Fruit fly (Drosophila melanogaster) whole organism, embryonic: Measurements from ENCODE around the gene CG32633.

Experiments
- B-H1 ChIP-seq: fragments of 200-800 bp; sonication (Bioruptor generic); IDR thresholded peaks from 3 replicates; pipeline ENCODE4 v1.3.6; 2022; ENCODE audit warnings: missing biosample characterization, missing genetic modification characterization
- B-H2 ChIP-seq: fragments of 200-800 bp; sonication (Bioruptor generic); optimal IDR thresholded peaks from 2 replicates; lab custom pipeline; 2018; ENCODE audit warnings: missing biosample characterization, mild to moderate bottlenecking, missing genetic modification characterization
- C15 ChIP-seq: fragments of 200-800 bp; sonication (Bioruptor generic); IDR thresholded peaks from 3 replicates; pipeline ENCODE4 v1.3.6; 2022; ENCODE audit warnings: missing biosample characterization, missing genetic modification characterization
- CG10431 ChIP-seq: fragments of 200-800 bp; sonication (Bioruptor generic); optimal IDR thresholded peaks from 3 replicates; lab custom pipeline; 2018; ENCODE audit warnings: missing biosample characterization, mild to moderate bottlenecking, missing genetic modification characterization
- CG12769 ChIP-seq: fragments of 200-800 bp; sonication (Bioruptor generic); optimal IDR thresholded peaks from 2 replicates; lab custom pipeline; 2019; ENCODE audit warnings: missing biosample characterization, mild to moderate bottlenecking, missing genetic modification characterization, moderate library complexity
- CG15479 ChIP-seq: fragments of 200-800 bp; sonication (Bioruptor generic); optimal IDR thresholded peaks from 3 replicates; lab custom pipeline; 2019; ENCODE audit warnings: missing biosample characterization, mild to moderate bottlenecking, missing genetic modification characterization, moderate library complexity
- CG17186 ChIP-seq: fragments of 200-800 bp; sonication (Bioruptor generic); optimal IDR thresholded peaks from 3 replicates; lab custom pipeline; 2017; ENCODE audit warnings: missing biosample characterization, missing genetic modification reagents, missing genetic modification characterization
- CG17385 ChIP-seq: fragments of 200-800 bp; sonication (Bioruptor generic); optimal IDR thresholded peaks from 3 replicates; lab custom pipeline; 2018; ENCODE audit warnings: missing biosample characterization, mild to moderate bottlenecking, missing genetic modification characterization
- CG18011 ChIP-seq: fragments of 200-800 bp; sonication (Bioruptor generic); optimal IDR thresholded peaks from 2 replicates; lab custom pipeline; 2017; ENCODE audit warnings: missing biosample characterization, missing genetic modification characterization, mild to moderate bottlenecking, moderate library complexity, missing genotype
- CG18262 ChIP-seq: fragments of 200-800 bp; optimal IDR thresholded peaks from 3 replicates; lab custom pipeline; 2019; ENCODE audit warnings: missing biosample characterization, mild to moderate bottlenecking, missing genetic modification characterization, moderate library complexity
- CG1832 ChIP-seq: fragments of 200-800 bp; sonication (Bioruptor generic); optimal IDR thresholded peaks from 2 replicates; lab custom pipeline; 2017; ENCODE audit warnings: missing biosample characterization, mild to moderate bottlenecking, missing genetic modification characterization, inconsistent platforms
- CG18619 ChIP-seq: fragments of 200-800 bp; sonication (Bioruptor generic); optimal IDR thresholded peaks from 3 replicates; lab custom pipeline; 2017; ENCODE audit warnings: missing biosample characterization, mild to moderate bottlenecking, missing genetic modification characterization
- CG32532 ChIP-seq: fragments of 200-800 bp; sonication (Bioruptor generic); IDR thresholded peaks from 2 replicates; pipeline ENCODE4 v1.3.6; 2022; ENCODE audit warnings: missing biosample characterization, missing genetic modification characterization
- CG33213 ChIP-seq: fragments of 200-800 bp; sonication (Bioruptor generic); optimal IDR thresholded peaks from 3 replicates; lab custom pipeline; 2016; ENCODE audit warnings: missing biosample characterization, missing genetic modification characterization
- CG34224 ChIP-seq: fragments of 200-800 bp; sonication (Bioruptor generic); IDR thresholded peaks from 3 replicates; pipeline ENCODE4 v1.3.6; 2022; ENCODE audit warnings: missing biosample characterization, missing genetic modification characterization; ENCODE audit not compliant: partially characterized antibody
- CG3847 ChIP-seq: fragments of 200-800 bp; sonication (Bioruptor generic); IDR thresholded peaks from 2 replicates; pipeline ENCODE4 v1.3.6; 2022; ENCODE audit warnings: missing biosample characterization, missing genetic modification characterization
- CG5180 ChIP-seq: fragments of 200-800 bp; sonication (Bioruptor generic); optimal IDR thresholded peaks from 3 replicates; lab custom pipeline; 2017; ENCODE audit warnings: missing biosample characterization, missing genetic modification characterization, mild to moderate bottlenecking, moderate library complexity, missing genetic modification reagents
- CG7556 ChIP-seq: fragments of 200-800 bp; sonication (Bioruptor generic); optimal IDR thresholded peaks from 2 replicates; lab custom pipeline; 2017; ENCODE audit warnings: missing biosample characterization, mild to moderate bottlenecking, missing genetic modification characterization
- CG8089 ChIP-seq: fragments of 200-800 bp; sonication (Bioruptor generic); optimal IDR thresholded peaks from 3 replicates; lab custom pipeline; 2016; ENCODE audit warnings: missing biosample characterization, missing genetic modification characterization
- CHES-1-like ChIP-seq: fragments of 200-800 bp; sonication (Bioruptor generic); optimal IDR thresholded peaks from 2 replicates; lab custom pipeline; 2016; ENCODE audit warnings: missing biosample characterization, missing genetic modification characterization
- Chrac-16 ChIP-seq: fragments of 200-800 bp; sonication (Bioruptor generic); optimal IDR thresholded peaks from 3 replicates; lab custom pipeline; 2016; ENCODE audit warnings: missing biosample characterization, missing genetic modification characterization
- CkIIα-i1 ChIP-seq: fragments of 200-800 bp; sonication (Bioruptor generic); IDR thresholded peaks from 2 replicates; pipeline ENCODE4 v1.3.6; 2022; ENCODE audit warnings: missing biosample characterization, missing genetic modification characterization
- Doc2 ChIP-seq: fragments of 200-800 bp; sonication (Bioruptor generic); IDR thresholded peaks from 2 replicates; pipeline ENCODE4 v1.3.6; 2022; ENCODE audit warnings: missing biosample characterization, missing genetic modification characterization
- HmgZ ChIP-seq: fragments of 200-800 bp; sonication (Bioruptor generic); optimal IDR thresholded peaks from 2 replicates; lab custom pipeline; 2018; ENCODE audit warnings: missing biosample characterization, mild to moderate bottlenecking, missing genetic modification characterization
- Hr3 ChIP-seq: fragments of 200-800 bp; sonication (Bioruptor generic); optimal IDR thresholded peaks from 3 replicates; lab custom pipeline; 2016; ENCODE audit warnings: missing biosample characterization, missing genetic modification characterization
- Max ChIP-seq: fragments of 200-800 bp; sonication (Bioruptor generic); optimal IDR thresholded peaks from 2 replicates; lab custom pipeline; 2016; ENCODE audit warnings: missing biosample characterization, mild to moderate bottlenecking, missing genetic modification characterization
- Oli ChIP-seq: fragments of 200-800 bp; sonication (Bioruptor generic); optimal IDR thresholded peaks from 2 replicates; lab custom pipeline; 2018; ENCODE audit warnings: missing biosample characterization, mild to moderate bottlenecking, missing genetic modification characterization, moderate library complexity
- Side ChIP-seq: fragments of 200-800 bp; sonication (Bioruptor generic); optimal IDR thresholded peaks from 2 replicates; lab custom pipeline; 2016; ENCODE audit warnings: missing biosample characterization, missing genetic modification characterization
- Six4 ChIP-seq: fragments of 200-800 bp; sonication (Bioruptor generic); optimal IDR thresholded peaks from 2 replicates; lab custom pipeline; 2016; ENCODE audit warnings: missing biosample characterization, missing genetic modification characterization
- Sox100B ChIP-seq: fragments of 200-800 bp; sonication (Bioruptor generic); optimal IDR thresholded peaks from 3 replicates; lab custom pipeline; 2018; ENCODE audit warnings: missing biosample characterization, mild to moderate bottlenecking, missing genetic modification characterization
- ash1 ChIP-seq: fragments of 200-800 bp; sonication (Bioruptor generic); optimal IDR thresholded peaks from 2 replicates; lab custom pipeline; 2018; ENCODE audit warnings: missing biosample characterization, mild to moderate bottlenecking, missing genetic modification characterization
- cg ChIP-seq: fragments of 200-800 bp; sonication (Bioruptor generic); optimal IDR thresholded peaks from 3 replicates; lab custom pipeline; 2019; ENCODE audit warnings: missing biosample characterization, mild to moderate bottlenecking, missing genetic modification characterization, moderate library complexity
- chm ChIP-seq: fragments of 200-800 bp; sonication (Bioruptor generic); IDR thresholded peaks from 2 replicates; pipeline ENCODE4 v1.3.6; 2022; ENCODE audit warnings: missing biosample characterization, missing genetic modification characterization
- corto ChIP-seq: fragments of 200-800 bp; sonication (Bioruptor generic); optimal IDR thresholded peaks from 2 replicates; lab custom pipeline; 2016; ENCODE audit warnings: missing biosample characterization, mild to moderate bottlenecking, missing genetic modification characterization, moderate library complexity
- crol ChIP-seq: fragments of 200-800 bp; sonication (Bioruptor generic); IDR thresholded peaks from 2 replicates; pipeline ENCODE4 v1.3.6; 2022; ENCODE audit warnings: missing biosample characterization, missing genetic modification characterization
- dimm ChIP-seq: fragments of 200-800 bp; sonication (Bioruptor generic); IDR thresholded peaks from 2 replicates; pipeline ENCODE4 v1.3.6; 2022; ENCODE audit warnings: missing biosample characterization, missing genetic modification characterization
- fd3F ChIP-seq: fragments of 200-800 bp; sonication (Bioruptor generic); optimal IDR thresholded peaks from 2 replicates; lab custom pipeline; 2018; ENCODE audit warnings: missing biosample characterization, mild to moderate bottlenecking, missing genetic modification characterization, moderate library complexity
- gsb-n ChIP-seq: fragments of 200-800 bp; sonication (Bioruptor generic); optimal IDR thresholded peaks from 3 replicates; lab custom pipeline; 2018; ENCODE audit warnings: missing biosample characterization, mild to moderate bottlenecking, missing genetic modification characterization
- hkb ChIP-seq, 2 experiments: fragments of 200-800 bp in 1 of 2; fragments of >200 bp in 1 of 2; sonication (Bioruptor generic) in 1 of 2; IDR thresholded peaks in 1 of 2; optimal IDR thresholded peaks in 1 of 2; 2 replicates each; pipeline versions ENCODE4 v1.3.6 to Lab custom; 2017 to 2022; ENCODE audit warnings: missing biosample characterization in 1 of 2, missing genetic modification characterization in 1 of 2
- kni ChIP-seq: fragments of 200-800 bp; sonication (Bioruptor generic); optimal IDR thresholded peaks from 3 replicates; lab custom pipeline; 2017; ENCODE audit warnings: mild to moderate bottlenecking, missing biosample characterization, missing genetic modification reagents, missing genetic modification characterization
- pros ChIP-seq: fragments of 200-800 bp; sonication (Bioruptor generic); optimal IDR thresholded peaks from 3 replicates; lab custom pipeline; 2019; ENCODE audit warnings: missing biosample characterization, mild to moderate bottlenecking, missing genetic modification characterization, moderate library complexity
- rib ChIP-seq: fragments of 200-800 bp; sonication (Bioruptor generic); IDR thresholded peaks from 2 replicates; pipeline ENCODE4 v1.3.6; 2022; ENCODE audit warnings: missing biosample characterization, missing genetic modification characterization
- schlank ChIP-seq: fragments of 200-800 bp; sonication (Bioruptor generic); optimal IDR thresholded peaks from 2 replicates; lab custom pipeline; 2018; ENCODE audit warnings: missing biosample characterization, mild to moderate bottlenecking, missing genetic modification characterization
- ssp ChIP-seq: fragments of 200-800 bp; sonication (Bioruptor generic); IDR thresholded peaks from 2 replicates; pipeline ENCODE4 v1.3.6; 2022; ENCODE audit warnings: missing biosample characterization, missing genetic modification characterization
- stc ChIP-seq: fragments of 200-800 bp; sonication (Bioruptor generic); IDR thresholded peaks from 2 replicates; pipeline ENCODE4 v1.3.6; 2022; ENCODE audit warnings: missing biosample characterization, missing genetic modification characterization
- sug ChIP-seq: fragments of 200-800 bp; optimal IDR thresholded peaks from 2 replicates; lab custom pipeline; 2019; ENCODE audit warnings: missing biosample characterization, mild to moderate bottlenecking, missing genetic modification characterization, moderate library complexity
- tll ChIP-seq, 2 experiments: fragments of 200-800 bp in 1 of 2; fragments of >200 bp in 1 of 2; sonication (Bioruptor generic) in 1 of 2; optimal IDR thresholded peaks; 2 replicates each; lab custom pipeline; 2017 to 2019; ENCODE audit warnings: missing biosample characterization in 2 of 2, missing genetic modification characterization in 2 of 2, mild to moderate bottlenecking in 1 of 2, moderate library complexity in 1 of 2
- twi ChIP-seq: fragments of 200-800 bp; optimal IDR thresholded peaks from 2 replicates; lab custom pipeline; 2019; ENCODE audit warnings: missing biosample characterization, mild to moderate bottlenecking, missing genetic modification characterization, moderate library complexity
- tx ChIP-seq: fragments of 200-800 bp; sonication (Bioruptor generic); optimal IDR thresholded peaks from 2 replicates; lab custom pipeline; 2016; ENCODE audit warnings: missing biosample characterization, missing genetic modification characterization
- usp ChIP-seq: fragments of >200 bp; optimal IDR thresholded peaks from 2 replicates; lab custom pipeline; 2017; ENCODE audit warnings: missing biosample characterization, missing genetic modification characterization
- wdn ChIP-seq: fragments of 200-800 bp; sonication (Bioruptor generic); IDR thresholded peaks from 2 replicates; pipeline ENCODE4 v1.3.6; 2022; ENCODE audit warnings: missing biosample characterization, missing genetic modification characterization

The CG32633 gene

DNA sequence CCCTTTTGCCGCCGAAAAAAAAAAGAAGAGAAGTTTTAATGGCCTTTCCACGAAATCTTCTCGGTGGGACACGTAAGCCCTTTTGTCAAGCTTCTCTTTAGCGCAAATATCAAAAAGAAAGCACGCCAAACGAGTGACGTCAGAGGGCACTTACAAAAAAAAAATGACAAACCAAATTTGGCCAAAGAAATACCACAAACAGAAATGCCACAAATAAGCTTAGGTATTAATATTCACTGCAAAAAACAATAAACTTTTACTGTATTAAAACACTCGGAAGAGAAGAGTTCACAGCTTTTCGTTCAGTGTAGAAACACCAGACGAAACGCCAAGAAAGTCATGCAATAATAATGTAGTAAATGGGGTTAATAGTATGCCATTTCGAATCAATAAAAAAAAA, 6.7 kb downstream of the CG32633 start (continued):
- TF ChIP-seq fd3F (GFP tag; lab: Kevin White, UChicago) (no peak), CG3847 (GFP tag; lab: Robert Waterston, UW) (peak; percentile 45), ash1 (GFP tag; lab: Kevin White, UChicago) (no peak), cg (GFP tag; lab: Kevin White, UChicago) (no peak), C15 (GFP tag; lab: Robert Waterston, UW) (no peak), hkb (optimal IDR thresholded peaks at IDR 0.05; lab: Kevin White, UChicago) (no peak), hkb (GFP tag; IDR thresholded peaks at IDR 0.05; lab: Robert Waterston, UW) (no peak), CG15479 (GFP tag; lab: Kevin White, UChicago) (no peak), corto (GFP tag; lab: Kevin White, UChicago) (no peak), CG18619 (no peak), CG18011 (no peak), pros (GFP tag; lab: Kevin White, UChicago) (no peak), HmgZ (tag; lab: Kevin White, UChicago) (no peak), Sox100B (no peak), Doc2 (no peak), schlank (tag; lab: Kevin White, UChicago) (no peak), Max (GFP tag; lab: Kevin White, UChicago) (no peak), CG33213 (no peak), wdn (GFP tag; lab: Robert Waterston, UW) (no peak), CG5180 (no peak), B-H1 (no peak), sug (tag; lab: Kevin White, UChicago) (no peak), tll (GFP tag; optimal IDR thresholded peaks at IDR 0.05; lab: Kevin White, UChicago) (no peak), ssp (GFP tag; lab: Robert Waterston, UW) (no peak), CG12769 (tag; lab: Kevin White, UChicago) (no peak), CG8089 (GFP tag; lab: Kevin White, UChicago) (no peak), gsb-n (tag; lab: Kevin White, UChicago) (no peak), Six4 (GFP tag; lab: Kevin White, UChicago) (no peak), twi (tag; lab: Kevin White, UChicago) (no peak), CkIIα-i1 (GFP tag; lab: Robert Waterston, UW) (no peak), CHES-1-like (GFP tag; lab: Kevin White, UChicago) (no peak), Oli (tag; lab: Kevin White, UChicago) (no peak), CG10431 (GFP tag; lab: Kevin White, UChicago) (no peak), CG17385 (GFP tag; lab: Kevin White, UChicago) (no peak), tx (no peak), usp (GFP tag; lab: Kevin White, UChicago) (no peak), stc (GFP tag; lab: Robert Waterston, UW) (no peak; the same call in 1 of the 2 replicates), CG7556 (GFP tag; lab: Kevin White, UChicago) (no peak), B-H2 (GFP tag; lab: Kevin White, UChicago) (no peak), CG17186 (GFP tag; lab: Kevin White, UChicago) (no peak), CG32532 (peak; percentile 53; the same call in 1 of the 2 replicates), Side (no peak), Chrac-16 (no peak), CG34224 (GFP tag; lab: Robert Waterston, UW) (no peak), CG1832 (GFP tag; lab: Kevin White, UChicago) (no peak), rib (GFP tag; lab: Robert Waterston, UW) (no peak), dimm (GFP tag; lab: Robert Waterston, UW) (no peak), Hr3 (GFP tag; lab: Kevin White, UChicago) (no peak), CG18262 (tag; lab: Kevin White, UChicago) (no peak), kni (GFP tag; lab: Kevin White, UChicago) (no peak), chm (no peak), crol (no peak)
